Fruit fly (Drosophila melanogaster) whole organism, embryonic: ENCODE results near the gene CG4393.

ENCODE experiments used
- Bteb2 ChIP-seq: fragments of 200-800 bp; sonication (Bioruptor generic); optimal IDR thresholded peaks from 2 replicates; lab custom pipeline; 2016; ENCODE audit warnings: missing biosample characterization, missing genetic modification characterization
- C15 ChIP-seq: fragments of 200-800 bp; sonication (Bioruptor generic); IDR thresholded peaks from 3 replicates; pipeline ENCODE4 v1.3.6; 2022; ENCODE audit warnings: missing biosample characterization, missing genetic modification characterization
- CG12155 ChIP-seq: fragments of 200-800 bp; sonication (Bioruptor generic); optimal IDR thresholded peaks from 3 replicates; lab custom pipeline; 2016; ENCODE audit warnings: missing biosample characterization, missing genetic modification characterization
- CG12942 ChIP-seq: fragments of 200-800 bp; sonication (Bioruptor generic); optimal IDR thresholded peaks from 3 replicates; lab custom pipeline; 2016; ENCODE audit warnings: missing biosample characterization, missing genetic modification characterization
- CG14050 ChIP-seq: fragments of 200-800 bp; sonication (Bioruptor generic); IDR thresholded peaks from 3 replicates; pipeline ENCODE4 v1.3.6; 2022; ENCODE audit warnings: missing biosample characterization, missing genetic modification characterization
- CG14667 ChIP-seq: fragments of 200-800 bp; sonication (Bioruptor generic); IDR thresholded peaks from 2 replicates; pipeline ENCODE4 v1.3.6; 2022; ENCODE audit warnings: missing biosample characterization, missing genetic modification characterization
- CG15479 ChIP-seq: fragments of 200-800 bp; sonication (Bioruptor generic); optimal IDR thresholded peaks from 3 replicates; lab custom pipeline; 2019; ENCODE audit warnings: missing biosample characterization, mild to moderate bottlenecking, missing genetic modification characterization, moderate library complexity
- CG16815 ChIP-seq: fragments of 200-800 bp; sonication (Bioruptor generic); optimal IDR thresholded peaks from 3 replicates; lab custom pipeline; 2017; ENCODE audit warnings: missing biosample characterization, mild to moderate bottlenecking, missing genetic modification characterization
- CG17802 ChIP-seq: fragments of 200-800 bp; sonication (Bioruptor generic); optimal IDR thresholded peaks from 2 replicates; lab custom pipeline; 2018; ENCODE audit warnings: missing biosample characterization, mild to moderate bottlenecking, missing genetic modification characterization, moderate library complexity
- CG18599 ChIP-seq: fragments of 200-800 bp; sonication (Bioruptor generic); optimal IDR thresholded peaks from 3 replicates; lab custom pipeline; 2017; ENCODE audit warnings: missing biosample characterization, missing genetic modification characterization, mild to moderate bottlenecking, moderate library complexity, missing genetic modification reagents
- CG30020 ChIP-seq: fragments of 200-800 bp; optimal IDR thresholded peaks from 2 replicates; lab custom pipeline; 2019; ENCODE audit warnings: missing biosample characterization, mild to moderate bottlenecking, missing genetic modification characterization, moderate library complexity
- CG34376 ChIP-seq: fragments of 200-800 bp; sonication (Bioruptor generic); optimal IDR thresholded peaks from 2 replicates; lab custom pipeline; 2018; ENCODE audit warnings: missing biosample characterization, mild to moderate bottlenecking, missing genetic modification characterization
- CG43689 ChIP-seq: fragments of 200-800 bp; sonication (Bioruptor generic); IDR thresholded peaks from 2 replicates; pipeline ENCODE4 v1.3.6; 2022; ENCODE audit warnings: missing biosample characterization, missing genetic modification characterization
- CG5180 ChIP-seq: fragments of 200-800 bp; sonication (Bioruptor generic); optimal IDR thresholded peaks from 3 replicates; lab custom pipeline; 2017; ENCODE audit warnings: missing biosample characterization, missing genetic modification characterization, mild to moderate bottlenecking, moderate library complexity, missing genetic modification reagents
- CG5245 ChIP-seq: fragments of 200-800 bp; sonication (Bioruptor generic); optimal IDR thresholded peaks from 3 replicates; lab custom pipeline; 2016; ENCODE audit warnings: missing biosample characterization, missing genetic modification characterization
- CG7786 ChIP-seq: fragments of 200-800 bp; sonication (Bioruptor generic); optimal IDR thresholded peaks from 2 replicates; lab custom pipeline; 2016; ENCODE audit warnings: missing biosample characterization, missing genetic modification characterization
- CG8765 ChIP-seq: fragments of 200-800 bp; sonication (Bioruptor generic); IDR thresholded peaks from 2 replicates; pipeline ENCODE4 v1.3.6; 2022; ENCODE audit warnings: missing biosample characterization, missing genetic modification characterization
- CG9215 ChIP-seq: fragments of 200-800 bp; sonication (Bioruptor generic); IDR thresholded peaks from 2 replicates; pipeline ENCODE4 v1.3.6; 2022; ENCODE audit warnings: missing biosample characterization, missing genetic modification characterization
- CG9609 ChIP-seq: fragments of 200-800 bp; sonication (Bioruptor generic); optimal IDR thresholded peaks from 3 replicates; lab custom pipeline; 2016; ENCODE audit warnings: missing biosample characterization, missing genetic modification characterization
- CG9817 ChIP-seq: fragments of 200-800 bp; sonication (Bioruptor generic); optimal IDR thresholded peaks from 2 replicates; lab custom pipeline; 2018; ENCODE audit warnings: missing biosample characterization, mild to moderate bottlenecking, missing genetic modification characterization, moderate library complexity
- CG9932 ChIP-seq: fragments of 200-800 bp; sonication (Bioruptor generic); IDR thresholded peaks from 2 replicates; pipeline ENCODE4 v1.3.6; 2022; ENCODE audit warnings: missing biosample characterization, missing genetic modification characterization
- D19A ChIP-seq: fragments of 200-800 bp; optimal IDR thresholded peaks from 3 replicates; lab custom pipeline; 2019; ENCODE audit warnings: missing biosample characterization, mild to moderate bottlenecking, missing genetic modification characterization, moderate library complexity
- D19B ChIP-seq: fragments of 200-800 bp; sonication (Bioruptor generic); optimal IDR thresholded peaks from 2 replicates; lab custom pipeline; 2017; ENCODE audit warnings: missing biosample characterization, mild to moderate bottlenecking, missing genetic modification characterization
- Dref ChIP-seq: fragments of 200-800 bp; sonication (Bioruptor generic); IDR thresholded peaks from 2 replicates; pipeline ENCODE4 v1.3.6; 2022; ENCODE audit warnings: missing biosample characterization, missing genetic modification characterization
- Ets65A ChIP-seq: fragments of 200-800 bp; sonication (Bioruptor generic); peaks from one replicate; lab custom pipeline; 2016; ENCODE audit warnings: missing biosample characterization, missing genetic modification characterization
- Hr78 ChIP-seq, 2 experiments: fragments of 200-800 bp in 1 of 2; fragments of >200 bp in 1 of 2; sonication (Bioruptor generic) in 1 of 2; optimal IDR thresholded peaks; 2 replicates each; lab custom pipeline; 2017 to 2019; ENCODE audit warnings: missing biosample characterization in 2 of 2, missing genetic modification characterization in 2 of 2, mild to moderate bottlenecking in 1 of 2, moderate library complexity in 1 of 2
- Nf-YB ChIP-seq: fragments of 200-800 bp; sonication (Bioruptor generic); optimal IDR thresholded peaks from 3 replicates; lab custom pipeline; 2019; ENCODE audit warnings: missing biosample characterization, mild to moderate bottlenecking, missing genetic modification characterization, moderate library complexity
- Sox102F ChIP-seq: fragments of 200-800 bp; sonication (Bioruptor generic); optimal IDR thresholded peaks from 2 replicates; lab custom pipeline; 2018; ENCODE audit warnings: missing biosample characterization, mild to moderate bottlenecking, missing genetic modification characterization, moderate library complexity
- Sry-δ ChIP-seq: fragments of 200-800 bp; sonication (Bioruptor generic); optimal IDR thresholded peaks from 2 replicates; lab custom pipeline; 2016; ENCODE audit warnings: missing biosample characterization, missing genetic modification characterization
- Tbp ChIP-seq: fragments of >200 bp; optimal IDR thresholded peaks from 2 replicates; lab custom pipeline; 2018; ENCODE audit warnings: missing biosample characterization, missing genetic modification characterization
- Xbp1 ChIP-seq: fragments of 200-800 bp; sonication (Bioruptor generic); optimal IDR thresholded peaks from 3 replicates; lab custom pipeline; 2016; ENCODE audit warnings: missing biosample characterization, mild to moderate bottlenecking, missing genetic modification characterization
- abd-A ChIP-seq: fragments of 200-800 bp; sonication (Bioruptor generic); optimal IDR thresholded peaks from 3 replicates; lab custom pipeline; 2019; ENCODE audit warnings: missing biosample characterization, mild to moderate bottlenecking, missing genetic modification characterization, moderate library complexity
- az2 ChIP-seq: fragments of 200-800 bp; sonication (Bioruptor generic); optimal IDR thresholded peaks from 3 replicates; lab custom pipeline; 2016; ENCODE audit warnings: missing biosample characterization, missing genetic modification characterization
- chm ChIP-seq: fragments of 200-800 bp; sonication (Bioruptor generic); IDR thresholded peaks from 2 replicates; pipeline ENCODE4 v1.3.6; 2022; ENCODE audit warnings: missing biosample characterization, missing genetic modification characterization
- crc ChIP-seq: fragments of 200-800 bp; sonication (Bioruptor generic); optimal IDR thresholded peaks from 2 replicates; lab custom pipeline; 2016; ENCODE audit warnings: missing biosample characterization, missing genetic modification characterization
- ems ChIP-seq: fragments of 200-800 bp; sonication (Bioruptor generic); optimal IDR thresholded peaks from 3 replicates; lab custom pipeline; 2016; ENCODE audit warnings: missing biosample characterization, missing genetic modification characterization
- esg ChIP-seq: fragments of 200-800 bp; sonication (Bioruptor generic); conservative IDR thresholded peaks from 2 replicates; pipeline ENCODE4 v1.3.6; 2022; ENCODE audit warnings: missing biosample characterization, missing genetic modification characterization
- fd3F ChIP-seq: fragments of 200-800 bp; sonication (Bioruptor generic); optimal IDR thresholded peaks from 2 replicates; lab custom pipeline; 2018; ENCODE audit warnings: missing biosample characterization, mild to moderate bottlenecking, missing genetic modification characterization, moderate library complexity
- fd96Cb ChIP-seq: fragments of 200-800 bp; sonication (Bioruptor generic); optimal IDR thresholded peaks from 2 replicates; lab custom pipeline; 2018; ENCODE audit warnings: missing biosample characterization, mild to moderate bottlenecking, missing genetic modification characterization, moderate library complexity
- kay ChIP-seq: fragments of 200-800 bp; sonication (Bioruptor generic); optimal IDR thresholded peaks from 2 replicates; lab custom pipeline; 2016; ENCODE audit warnings: missing biosample characterization, missing genetic modification characterization
- lab ChIP-seq: fragments of 200-800 bp; sonication (Bioruptor generic); optimal IDR thresholded peaks from 3 replicates; lab custom pipeline; 2017; ENCODE audit warnings: missing biosample characterization, missing genetic modification characterization, mild to moderate bottlenecking, moderate library complexity, missing genetic modification reagents
- sob ChIP-seq: fragments of 200-800 bp; sonication (Bioruptor generic); IDR thresholded peaks from 2 replicates; pipeline ENCODE4 v1.3.6; 2022; ENCODE audit warnings: missing biosample characterization, missing genetic modification characterization
- tap ChIP-seq: fragments of 200-800 bp; optimal IDR thresholded peaks from 3 replicates; lab custom pipeline; 2019; ENCODE audit warnings: missing biosample characterization, mild to moderate bottlenecking, missing genetic modification characterization, moderate library complexity
- tgo ChIP-seq: fragments of 200-800 bp; sonication (Bioruptor generic); IDR thresholded peaks from 3 replicates; pipeline ENCODE4 v1.3.6; 2022; ENCODE audit warnings: missing biosample characterization, missing genetic modification characterization
- ttk ChIP-seq: fragments of 200-800 bp; sonication (Bioruptor generic); IDR thresholded peaks from 2 replicates; pipeline ENCODE4 v2.1.2; 2022; ENCODE audit warnings: missing biosample characterization, missing genetic modification characterization
- wor ChIP-seq: fragments of 200-800 bp; sonication (Bioruptor generic); IDR thresholded peaks from 2 replicates; pipeline ENCODE4 v1.3.6; 2022; ENCODE audit warnings: missing biosample characterization, missing genetic modification characterization
- zfh2 ChIP-seq: fragments of 200-800 bp; sonication (Bioruptor generic); optimal IDR thresholded peaks from 2 replicates; lab custom pipeline; 2016; ENCODE audit warnings: missing biosample characterization, missing genetic modification characterization

CG4393 gene

dm6 chr3R:23334866-23335265 is 49.7 kb downstream of the CG4393 start (continued):
- TF ChIP-seq CG16815 (GFP tag; lab: Kevin White, UChicago) (peak; percentile 21), CG8765 (peak; percentile 33; the same call in 1 of the 2 replicates), Dref (GFP tag; lab: Robert Waterston, UW) (no peak), CG18599 (GFP tag; lab: Kevin White, UChicago) (peak; percentile 69), CG9609 (GFP tag; lab: Kevin White, UChicago) (no peak), Ets65A (GFP tag; lab: Kevin White, UChicago) (no peak), fd3F (GFP tag; lab: Kevin White, UChicago) (no peak), Tbp (no peak), sob (GFP tag; lab: Robert Waterston, UW) (peak; percentile 37), esg (GFP tag; lab: Robert Waterston, UW) (peak; percentile 46), CG9932 (peak; percentile 77), CG9215 (GFP tag; lab: Robert Waterston, UW) (peak; percentile 37; the same call in 1 of the 2 replicates), Sox102F (peak; percentile 37), CG14050 (peak; percentile 41; the same call in 1 of the 3 replicates), CG14667 (GFP tag; lab: Robert Waterston, UW) (no peak), zfh2 (peak; percentile 13), CG34376 (GFP tag; lab: Kevin White, UChicago) (no peak), wor (no peak), Sry-δ (GFP tag; lab: Kevin White, UChicago) (no peak), CG5180 (GFP tag; lab: Kevin White, UChicago) (no peak), tgo (GFP tag; lab: Robert Waterston, UW) (peak; percentile 41; the same call in 2 of the 3 replicates), ttk (GFP tag; lab: Robert Waterston, UW) (0 out of 2 replicates have a peak, but pooled peaks have one; percentile 20), CG9817 (tag; lab: Kevin White, UChicago) (peak; percentile 34), lab (GFP tag; lab: Kevin White, UChicago) (peak; percentile 77), CG30020 (tag; lab: Kevin White, UChicago) (no peak), Xbp1 (GFP tag; lab: Kevin White, UChicago) (peak; percentile 35), D19B (peak; percentile 52), Nf-YB (GFP tag; lab: Kevin White, UChicago) (no peak), CG15479 (no peak), abd-A (tag; lab: Kevin White, UChicago) (no peak), crc (peak; percentile 4), az2 (GFP tag; lab: Kevin White, UChicago) (peak; percentile 6), chm (GFP tag; lab: Robert Waterston, UW) (no peak), fd96Cb (tag; lab: Kevin White, UChicago) (peak; percentile 7), tap (tag; lab: Kevin White, UChicago) (peak; percentile 17), CG5245 (GFP tag; lab: Kevin White, UChicago) (peak; percentile 10), Hr78 (GFP tag; optimal IDR thresholded peaks at IDR 0.05; lab: Kevin White, UChicago) (no peak), CG43689 (0 out of 2 replicates have a peak, but pooled peaks have one; percentile 33), kay (GFP tag; lab: Kevin White, UChicago) (peak; percentile 5), CG12155 (GFP tag; lab: Kevin White, UChicago) (peak; percentile 23), ems (GFP tag; lab: Kevin White, UChicago) (peak; percentile 21), Bteb2 (GFP tag; lab: Kevin White, UChicago) (peak; percentile 36), D19A (tag; lab: Kevin White, UChicago) (peak; percentile 30), CG7786 (peak; percentile 53), C15 (GFP tag; lab: Robert Waterston, UW) (0 out of 3 replicates have a peak, but pooled peaks have one; percentile 11), CG12942 (no peak), CG17802 (tag; lab: Kevin White, UChicago) (no peak)
